Worm (Caenorhabditis elegans) whole organism, midembryonic: ENCODE data around the gene W06G6.10.

Experiments
- T22C8.4 ChIP-seq: fragments of 200-800 bp; sonication (Bioruptor generic); IDR thresholded peaks from 2 replicates; pipeline ENCODE4 v1.3.6; 2022; ENCODE audit warnings: missing genetic modification characterization, missing compliant biosample characterization
- cog-1 ChIP-seq: sonication (generic microtip); optimal IDR thresholded peaks from 2 replicates; lab custom pipeline; 2016; ENCODE audit warnings: missing genetic modification characterization, missing compliant biosample characterization
- flt-1 ChIP-seq: fragments of 200-800 bp; sonication (Bioruptor generic); IDR thresholded peaks from 2 replicates; pipeline ENCODE4 v1.3.6; 2022; ENCODE audit warnings: missing genetic modification characterization, missing compliant biosample characterization
- klf-2 ChIP-seq: fragments of 200-800 bp; sonication (Bioruptor generic); conservative IDR thresholded peaks from 2 replicates; pipeline ENCODE4 v1.3.6; 2022; ENCODE audit warnings: missing genetic modification reagents, missing genetic modification characterization, missing compliant biosample characterization
- med-1 ChIP-seq: sonication (generic microtip); optimal IDR thresholded peaks from 2 replicates; lab custom pipeline; 2017; ENCODE audit warnings: missing genetic modification characterization, mild to moderate bottlenecking, missing compliant biosample characterization, antibody characterized with exemption, missing genetic modification reagents; ENCODE audit not compliant: insufficient read depth
- ref-1 ChIP-seq: fragments of 200-800 bp; sonication (Bioruptor generic); conservative IDR thresholded peaks from 2 replicates; pipeline ENCODE4 v1.3.6; 2022; ENCODE audit warnings: missing genetic modification reagents, missing genetic modification characterization, missing compliant biosample characterization
- tab-1 ChIP-seq: fragments of 200-800 bp; sonication (Bioruptor generic); IDR thresholded peaks from 2 replicates; pipeline ENCODE4 v1.3.6; 2022; ENCODE audit warnings: missing genetic modification characterization, missing compliant biosample characterization
- ztf-23 ChIP-seq: fragments of 200-800 bp; sonication (Bioruptor generic); IDR thresholded peaks from 2 replicates; pipeline ENCODE4 v1.3.6; 2022; ENCODE audit warnings: missing genetic modification reagents, missing genetic modification characterization, missing compliant biosample characterization
- ztf-29 ChIP-seq: fragments of 200-800 bp; sonication (Bioruptor generic); IDR thresholded peaks from 2 replicates; pipeline ENCODE4 v1.3.6; 2022; ENCODE audit warnings: missing genetic modification reagents, missing genetic modification characterization, missing compliant biosample characterization

The W06G6.10 gene

ce11 chrV:16605463-16605862 lies 41.5 kb downstream of the W06G6.10 start:
- TF ChIP-seq ref-1 (GFP tag; lab: Robert Waterston, UW) (no peak), med-1 (GFP tag; lab: Kevin White, UChicago) (no peak), T22C8.4 (GFP tag; lab: Robert Waterston, UW) (no peak), tab-1 (GFP tag; lab: Robert Waterston, UW) (no peak), cog-1 (no peak), ztf-29 (GFP tag; lab: Robert Waterston, UW) (no peak), ztf-23 (GFP tag; lab: Robert Waterston, UW) (no peak), klf-2 (GFP tag; lab: Robert Waterston, UW) (no peak), flt-1 (no peak)

ce11 chrV:16604301-16604700 lies 42.7 kb downstream of the W06G6.10 start:
- TF ChIP-seq ztf-23 (GFP tag; lab: Robert Waterston, UW): no peak
- no peak for TF ChIP-seq tab-1 (GFP tag; lab: Robert Waterston, UW)
- TF ChIP-seq cog-1: no peak
- TF ChIP-seq ztf-29 (GFP tag; lab: Robert Waterston, UW): no peak
- TF ChIP-seq T22C8.4 (GFP tag; lab: Robert Waterston, UW): no peak
- TF ChIP-seq ref-1 (GFP tag; lab: Robert Waterston, UW): no peak
- TF ChIP-seq flt-1: no peak
- TF ChIP-seq klf-2 (GFP tag; lab: Robert Waterston, UW): no peak
- TF ChIP-seq med-1 (GFP tag; lab: Kevin White, UChicago): no peak

- TF ChIP-seq T22C8.4 (GFP tag; lab: Robert Waterston, UW) (no peak), med-1 (GFP tag; lab: Kevin White, UChicago) (no peak), ztf-23 (GFP tag; lab: Robert Waterston, UW) (no peak), ref-1 (GFP tag; lab: Robert Waterston, UW) (no peak), klf-2 (GFP tag; lab: Robert Waterston, UW) (no peak), tab-1 (GFP tag; lab: Robert Waterston, UW) (no peak), cog-1 (no peak)
Observed at ce11 chrV:16603102-16603501, 43.9 kb downstream of the W06G6.10 start, which contains the start of gene T03E6.8. TSS of gene T03E6.8 (minus strand) at chrV:16603202.

- TF ChIP-seq ref-1 (GFP tag; lab: Robert Waterston, UW) (no peak), ztf-29 (GFP tag; lab: Robert Waterston, UW) (no peak), cog-1 (no peak), ztf-23 (GFP tag; lab: Robert Waterston, UW) (no peak), flt-1 (no peak), klf-2 (GFP tag; lab: Robert Waterston, UW) (no peak), tab-1 (GFP tag; lab: Robert Waterston, UW) (no peak)
Observed at ce11 chrV:16600623-16601022, 46.4 kb downstream of the W06G6.10 start, which contains the start of gene T03E6.9. TSS of gene T03E6.9 (minus strand) at chrV:16600723.

ce11 chrV:16599835-16600234 lies 47.2 kb downstream of the W06G6.10 start:
- TF ChIP-seq T22C8.4 (GFP tag; lab: Robert Waterston, UW) (no peak), ztf-23 (GFP tag; lab: Robert Waterston, UW) (no peak), ztf-29 (GFP tag; lab: Robert Waterston, UW) (no peak), klf-2 (GFP tag; lab: Robert Waterston, UW) (no peak), tab-1 (GFP tag; lab: Robert Waterston, UW) (no peak), flt-1 (no peak), cog-1 (no peak), ref-1 (GFP tag; lab: Robert Waterston, UW) (no peak), med-1 (GFP tag; lab: Kevin White, UChicago) (no peak)

ce11 chrV:16598437-16598836 lies 48.6 kb downstream of the W06G6.10 start:
- TF ChIP-seq ztf-23 (GFP tag; lab: Robert Waterston, UW) (no peak), klf-2 (GFP tag; lab: Robert Waterston, UW) (no peak), ztf-29 (GFP tag; lab: Robert Waterston, UW) (no peak), flt-1 (no peak), tab-1 (GFP tag; lab: Robert Waterston, UW) (no peak), cog-1 (no peak), med-1 (GFP tag; lab: Kevin White, UChicago) (no peak), ref-1 (GFP tag; lab: Robert Waterston, UW) (no peak), T22C8.4 (GFP tag; lab: Robert Waterston, UW) (no peak)
